Worm (Caenorhabditis elegans) whole organism, early embryonic: ENCODE results near the gene srbc-34.

Experiments
- B0310.2 ChIP-seq: sonication (generic microtip); optimal IDR thresholded peaks from 2 replicates; lab custom pipeline; 2016; ENCODE audit warnings: mild to moderate bottlenecking, missing genetic modification characterization, missing compliant biosample characterization
- F13C5.2 ChIP-seq: sonication (generic microtip); optimal IDR thresholded peaks from 2 replicates; lab custom pipeline; 2017; ENCODE audit warnings: mild to moderate bottlenecking, missing genetic modification characterization, inconsistent platforms, missing compliant biosample characterization
- aly-1 ChIP-seq: sonication (generic microtip); optimal IDR thresholded peaks from 2 replicates; lab custom pipeline; 2016; ENCODE audit warnings: missing genetic modification characterization, missing compliant biosample characterization
- ama-1 ChIP-seq: fragments of 150-350 bp; optimal IDR thresholded peaks from 2 replicates; lab custom pipeline; 2014
- ceh-13 ChIP-seq: fragments of 200-800 bp; sonication (Bioruptor generic); optimal IDR thresholded peaks from 2 replicates; lab custom pipeline; 2018; ENCODE audit warnings: mild to moderate bottlenecking, missing genetic modification characterization, missing compliant biosample characterization
- ceh-36 ChIP-seq: sonication (generic microtip); optimal IDR thresholded peaks from 2 replicates; lab custom pipeline; 2016; ENCODE audit warnings: missing genetic modification characterization, inconsistent platforms, missing compliant biosample characterization
- ets-7 ChIP-seq: sonication (generic microtip); optimal IDR thresholded peaks from 2 replicates; lab custom pipeline; 2016; ENCODE audit warnings: missing genotype, missing genetic modification characterization, missing compliant biosample characterization
- flt-1 ChIP-seq: fragments of 200-800 bp; sonication (Bioruptor generic); IDR thresholded peaks from 2 replicates; pipeline ENCODE4 v1.3.6; 2022; ENCODE audit warnings: missing genetic modification characterization, missing compliant biosample characterization
- hmbx-1 ChIP-seq: sonication (generic microtip); optimal IDR thresholded peaks from 2 replicates; lab custom pipeline; 2016; ENCODE audit warnings: mild to moderate bottlenecking, missing genetic modification characterization, missing compliant biosample characterization
- hmg-4 ChIP-seq: fragments of 200-800 bp; sonication (Bioruptor generic); optimal IDR thresholded peaks from 2 replicates; lab custom pipeline; 2018; ENCODE audit warnings: mild to moderate bottlenecking, missing genetic modification characterization, missing compliant biosample characterization
- hnd-1 ChIP-seq: sonication (generic microtip); optimal IDR thresholded peaks from 2 replicates; lab custom pipeline; 2016; ENCODE audit warnings: missing genetic modification characterization, missing compliant biosample characterization
- sea-1 ChIP-seq: fragments of 200-800 bp; sonication (Bioruptor generic); conservative IDR thresholded peaks from 2 replicates; pipeline ENCODE4 v1.3.6; 2022; ENCODE audit warnings: missing genetic modification characterization, missing compliant biosample characterization
- tbx-11 ChIP-seq: fragments of 200-800 bp; sonication (Bioruptor generic); IDR thresholded peaks from 2 replicates; pipeline ENCODE4 v1.3.6; 2022; ENCODE audit warnings: missing genetic modification characterization, missing compliant biosample characterization
- tra-4 ChIP-seq: sonication (generic microtip); optimal IDR thresholded peaks from 2 replicates; lab custom pipeline; 2017; ENCODE audit warnings: missing genetic modification characterization, missing compliant biosample characterization

DNA sequence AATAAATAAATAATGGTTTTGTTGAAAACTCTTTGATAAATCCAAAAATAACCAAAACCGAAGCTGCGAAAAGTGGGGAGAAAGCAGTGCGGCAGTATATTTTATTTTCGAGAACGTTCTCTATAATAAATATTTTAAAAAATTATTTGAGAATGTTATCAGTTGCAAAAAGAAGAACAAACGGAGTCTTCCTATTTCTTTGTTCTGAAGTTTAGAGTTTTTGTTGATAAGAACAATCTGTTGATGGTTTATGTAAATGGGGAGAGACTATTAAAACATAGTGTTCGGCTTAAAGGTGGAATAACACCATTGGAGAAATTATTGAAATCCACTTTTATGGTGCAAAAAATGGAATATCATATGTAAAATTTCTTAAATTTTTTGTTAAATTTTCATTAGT lies 7.0 kb downstream of the srbc-34 start:
- TF ChIP-seq ama-1 = no peak
- TF ChIP-seq tbx-11 = no peak
- no peak for TF ChIP-seq aly-1 (tag; lab: Kevin White, UChicago)
- no peak for TF ChIP-seq hmg-4 (GFP tag; lab: Kevin White, UChicago)
- no peak for TF ChIP-seq tra-4 (tag; lab: Kevin White, UChicago)
- TF ChIP-seq hmbx-1 (tag; lab: Kevin White, UChicago) = no peak
- no peak for TF ChIP-seq sea-1 (GFP tag; lab: Robert Waterston, UW)
- TF ChIP-seq flt-1 (GFP tag; lab: Robert Waterston, UW) = no peak
- TF ChIP-seq F13C5.2 (tag; lab: Kevin White, UChicago) = no peak
- no peak for TF ChIP-seq ceh-36 (tag; lab: Kevin White, UChicago)
- no peak for TF ChIP-seq B0310.2 (tag; lab: Kevin White, UChicago)
- no peak for TF ChIP-seq ceh-13 (GFP tag; lab: Kevin White, UChicago)
- TF ChIP-seq ets-7 = no peak
- TF ChIP-seq hnd-1 (tag; lab: Kevin White, UChicago) = no peak
